Fruit fly (Drosophila melanogaster) whole organism, embryonic: ENCODE data around the gene Doa.

Experiments used
- Bdp1 ChIP-seq: fragments of 200-800 bp; sonication (Bioruptor generic); optimal IDR thresholded peaks from 3 replicates; lab custom pipeline; 2016; ENCODE audit warnings: missing biosample characterization, missing genetic modification characterization
- CG11085 ChIP-seq: fragments of 200-800 bp; sonication (Bioruptor generic); IDR thresholded peaks from 2 replicates; pipeline ENCODE4 v1.3.6; 2022; ENCODE audit warnings: missing biosample characterization, missing genetic modification characterization
- CG11723 ChIP-seq: fragments of 200-800 bp; sonication (Bioruptor generic); optimal IDR thresholded peaks from 2 replicates; lab custom pipeline; 2017; ENCODE audit warnings: missing biosample characterization, mild to moderate bottlenecking, missing genetic modification characterization
- CG12071 ChIP-seq: fragments of 200-800 bp; sonication (Bioruptor generic); optimal IDR thresholded peaks from 3 replicates; lab custom pipeline; 2018; ENCODE audit warnings: missing biosample characterization, mild to moderate bottlenecking, missing genetic modification characterization
- CG12219 ChIP-seq: fragments of 200-800 bp; sonication (Bioruptor generic); optimal IDR thresholded peaks from 3 replicates; lab custom pipeline; 2018; ENCODE audit warnings: missing biosample characterization, mild to moderate bottlenecking, missing genetic modification characterization
- CG12659 ChIP-seq: fragments of 200-800 bp; sonication (Bioruptor generic); optimal IDR thresholded peaks from 3 replicates; lab custom pipeline; 2017; ENCODE audit warnings: mild to moderate bottlenecking, missing biosample characterization, missing genetic modification reagents, missing genetic modification characterization
- CG14667 ChIP-seq: fragments of 200-800 bp; sonication (Bioruptor generic); IDR thresholded peaks from 2 replicates; pipeline ENCODE4 v1.3.6; 2022; ENCODE audit warnings: missing biosample characterization, missing genetic modification characterization
- CG14965 ChIP-seq: fragments of 200-800 bp; sonication (Bioruptor generic); optimal IDR thresholded peaks from 2 replicates; lab custom pipeline; 2016; ENCODE audit warnings: missing biosample characterization, missing genetic modification characterization, borderline replicate concordance
- CG1603 ChIP-seq: fragments of 200-800 bp; sonication (Bioruptor generic); optimal IDR thresholded peaks from 2 replicates; lab custom pipeline; 2019; ENCODE audit warnings: missing biosample characterization, mild to moderate bottlenecking, missing genetic modification characterization, moderate library complexity
- CG17829 ChIP-seq: fragments of 200-800 bp; optimal IDR thresholded peaks from 2 replicates; lab custom pipeline; 2019; ENCODE audit warnings: missing biosample characterization, mild to moderate bottlenecking, missing genetic modification characterization, moderate library complexity
- CG17912 ChIP-seq: fragments of 200-800 bp; sonication (Bioruptor generic); optimal IDR thresholded peaks from 2 replicates; lab custom pipeline; 2018; ENCODE audit warnings: missing biosample characterization, mild to moderate bottlenecking, missing genetic modification characterization
- CG18764 ChIP-seq: fragments of 200-800 bp; sonication (Bioruptor generic); optimal IDR thresholded peaks from 3 replicates; lab custom pipeline; 2016; ENCODE audit warnings: missing biosample characterization, missing genetic modification characterization
- CG34224 ChIP-seq: fragments of 200-800 bp; sonication (Bioruptor generic); IDR thresholded peaks from 3 replicates; pipeline ENCODE4 v1.3.6; 2022; ENCODE audit warnings: missing biosample characterization, missing genetic modification characterization; ENCODE audit not compliant: partially characterized antibody
- CG3847 ChIP-seq: fragments of 200-800 bp; sonication (Bioruptor generic); IDR thresholded peaks from 2 replicates; pipeline ENCODE4 v1.3.6; 2022; ENCODE audit warnings: missing biosample characterization, missing genetic modification characterization
- CG4404 ChIP-seq: fragments of 200-800 bp; sonication (Bioruptor generic); IDR thresholded peaks from 2 replicates; pipeline ENCODE4 v1.3.6; 2022; ENCODE audit warnings: missing biosample characterization, missing genetic modification characterization
- CG4854 ChIP-seq: fragments of 200-800 bp; sonication (Bioruptor generic); optimal IDR thresholded peaks from 2 replicates; lab custom pipeline; 2016; ENCODE audit warnings: missing biosample characterization, missing genetic modification characterization, inconsistent platforms
- CG9797 ChIP-seq: fragments of 200-800 bp; sonication (Bioruptor generic); optimal IDR thresholded peaks from 3 replicates; lab custom pipeline; 2018; ENCODE audit warnings: missing biosample characterization, mild to moderate bottlenecking, missing genetic modification characterization
- CG9932 ChIP-seq: fragments of 200-800 bp; sonication (Bioruptor generic); IDR thresholded peaks from 2 replicates; pipeline ENCODE4 v1.3.6; 2022; ENCODE audit warnings: missing biosample characterization, missing genetic modification characterization
- Dll ChIP-seq: fragments of 200-800 bp; sonication (Bioruptor generic); IDR thresholded peaks from 4 replicates; pipeline ENCODE4 v1.3.6; 2022; ENCODE audit warnings: missing biosample characterization, missing genetic modification characterization; ENCODE audit not compliant: partially characterized antibody
- Ets65A ChIP-seq: fragments of 200-800 bp; sonication (Bioruptor generic); peaks from one replicate; lab custom pipeline; 2016; ENCODE audit warnings: missing biosample characterization, missing genetic modification characterization
- H15 ChIP-seq: fragments of 200-800 bp; sonication (Bioruptor generic); IDR thresholded peaks from 3 replicates; pipeline ENCODE4 v1.3.6; 2022; ENCODE audit warnings: missing biosample characterization, missing genetic modification characterization
- HLH3B ChIP-seq: fragments of 200-800 bp; sonication (Bioruptor generic); IDR thresholded peaks from 2 replicates; pipeline ENCODE4 v1.3.6; 2022; ENCODE audit warnings: missing biosample characterization, missing genetic modification characterization
- HLHmδ ChIP-seq: fragments of 200-800 bp; sonication (Bioruptor generic); optimal IDR thresholded peaks from 2 replicates; lab custom pipeline; 2018; ENCODE audit warnings: missing biosample characterization, mild to moderate bottlenecking, missing genetic modification characterization, moderate library complexity
- HmgD ChIP-seq: fragments of 200-800 bp; sonication (Bioruptor generic); optimal IDR thresholded peaks from 3 replicates; lab custom pipeline; 2016; ENCODE audit warnings: missing biosample characterization, missing genetic modification characterization
- HmgZ ChIP-seq: fragments of 200-800 bp; sonication (Bioruptor generic); optimal IDR thresholded peaks from 2 replicates; lab custom pipeline; 2018; ENCODE audit warnings: missing biosample characterization, mild to moderate bottlenecking, missing genetic modification characterization
- Hmr ChIP-seq: fragments of 200-800 bp; sonication (Bioruptor generic); optimal IDR thresholded peaks from 3 replicates; lab custom pipeline; 2017; ENCODE audit warnings: mild to moderate bottlenecking, missing biosample characterization, missing genetic modification reagents, missing genetic modification characterization
- Lhr ChIP-seq: fragments of 200-800 bp; sonication (Bioruptor generic); optimal IDR thresholded peaks from 3 replicates; lab custom pipeline; 2017; ENCODE audit warnings: mild to moderate bottlenecking, missing biosample characterization, missing genetic modification reagents, missing genetic modification characterization
- MESR4 ChIP-seq: fragments of 200-800 bp; sonication (Bioruptor generic); optimal IDR thresholded peaks from 2 replicates; lab custom pipeline; 2018; ENCODE audit warnings: missing biosample characterization, mild to moderate bottlenecking, missing genetic modification characterization, moderate library complexity
- Myb ChIP-seq: fragments of 200-800 bp; sonication (Bioruptor generic); optimal IDR thresholded peaks from 2 replicates; lab custom pipeline; 2016; ENCODE audit warnings: missing biosample characterization, missing genetic modification characterization
- Opbp ChIP-seq: fragments of 200-800 bp; sonication (Bioruptor generic); IDR thresholded peaks from 3 replicates; pipeline ENCODE4 v1.3.6; 2022; ENCODE audit warnings: missing biosample characterization, missing genetic modification characterization; ENCODE audit not compliant: partially characterized antibody
- Taf1 ChIP-seq: fragments of 200-800 bp; sonication (Bioruptor generic); IDR thresholded peaks from 2 replicates; pipeline ENCODE4 v1.3.6; 2022; ENCODE audit warnings: missing biosample characterization, missing genetic modification characterization
- ase ChIP-seq: fragments of 200-800 bp; sonication (Bioruptor generic); IDR thresholded peaks from 3 replicates; pipeline ENCODE4 v1.3.6; 2022; ENCODE audit warnings: missing biosample characterization, missing genetic modification characterization
- ash1 ChIP-seq: fragments of 200-800 bp; sonication (Bioruptor generic); optimal IDR thresholded peaks from 2 replicates; lab custom pipeline; 2018; ENCODE audit warnings: missing biosample characterization, mild to moderate bottlenecking, missing genetic modification characterization
- cato ChIP-seq: fragments of 200-800 bp; sonication (Bioruptor generic); optimal IDR thresholded peaks from 2 replicates; lab custom pipeline; 2016; ENCODE audit warnings: missing biosample characterization, missing genetic modification characterization, borderline replicate concordance
- cwo ChIP-seq: fragments of 200-800 bp; sonication (Bioruptor generic); optimal IDR thresholded peaks from 3 replicates; lab custom pipeline; 2017; ENCODE audit warnings: missing biosample characterization, missing genetic modification characterization, mild to moderate bottlenecking, moderate library complexity, missing genetic modification reagents
- eve ChIP-seq, 2 experiments: fragments of >200 bp; optimal IDR thresholded peaks; 2 replicates each; lab custom pipeline; 2017; ENCODE audit warnings: missing biosample characterization in 2 of 2, missing genetic modification characterization in 2 of 2
- ewg ChIP-seq: fragments of 200-800 bp; sonication (Bioruptor generic); optimal IDR thresholded peaks from 3 replicates; lab custom pipeline; 2017; ENCODE audit warnings: mild to moderate bottlenecking, missing biosample characterization, missing genetic modification reagents, missing genetic modification characterization
- fd102C ChIP-seq: fragments of 200-800 bp; sonication (Bioruptor generic); optimal IDR thresholded peaks from 2 replicates; lab custom pipeline; 2018; ENCODE audit warnings: missing biosample characterization, mild to moderate bottlenecking, missing genetic modification characterization, moderate library complexity
- kay ChIP-seq: fragments of 200-800 bp; sonication (Bioruptor generic); optimal IDR thresholded peaks from 2 replicates; lab custom pipeline; 2016; ENCODE audit warnings: missing biosample characterization, missing genetic modification characterization
- mam ChIP-seq: fragments of 200-800 bp; sonication (Bioruptor generic); optimal IDR thresholded peaks from 3 replicates; lab custom pipeline; 2016; ENCODE audit warnings: missing biosample characterization, missing genetic modification characterization
- nom ChIP-seq: fragments of 200-800 bp; sonication (Bioruptor generic); optimal IDR thresholded peaks from 2 replicates; lab custom pipeline; 2017; ENCODE audit warnings: missing biosample characterization, missing genetic modification characterization, mild to moderate bottlenecking, moderate library complexity, missing genetic modification reagents
- onecut ChIP-seq: fragments of 200-800 bp; sonication (Bioruptor generic); IDR thresholded peaks from 2 replicates; pipeline ENCODE4 v1.3.6; 2022; ENCODE audit warnings: missing biosample characterization, missing genetic modification characterization
- peb ChIP-seq: fragments of 200-800 bp; sonication (Bioruptor generic); IDR thresholded peaks from 2 replicates; pipeline ENCODE4 v1.3.6; 2022; ENCODE audit warnings: missing biosample characterization, missing genetic modification characterization
- row ChIP-seq: fragments of 200-800 bp; sonication (Bioruptor generic); IDR thresholded peaks from 3 replicates; pipeline ENCODE4 v1.3.6; 2022; ENCODE audit warnings: missing biosample characterization, missing genetic modification characterization
- tna ChIP-seq: fragments of 200-800 bp; sonication (Bioruptor generic); IDR thresholded peaks from 2 replicates; pipeline ENCODE4 v1.3.6; 2022; ENCODE audit warnings: missing biosample characterization, missing genetic modification characterization; ENCODE audit not compliant: partially characterized antibody
- toy ChIP-seq: fragments of 200-800 bp; sonication (Bioruptor generic); IDR thresholded peaks from 2 replicates; pipeline ENCODE4 v1.3.6; 2022; ENCODE audit warnings: missing biosample characterization, missing genetic modification characterization
- tup ChIP-seq: fragments of 200-800 bp; sonication (Bioruptor generic); optimal IDR thresholded peaks from 2 replicates; lab custom pipeline; 2016; ENCODE audit warnings: missing biosample characterization, mild to moderate bottlenecking, missing genetic modification characterization, moderate library complexity
- unc-4 ChIP-seq: fragments of 200-800 bp; sonication (Bioruptor generic); IDR thresholded peaks from 2 replicates; pipeline ENCODE4 v1.3.6; 2022; ENCODE audit warnings: missing biosample characterization, missing genetic modification characterization; ENCODE audit not compliant: partially characterized antibody
- unpg ChIP-seq: fragments of 200-800 bp; sonication (Bioruptor generic); optimal IDR thresholded peaks from 3 replicates; lab custom pipeline; 2018; ENCODE audit warnings: missing biosample characterization, mild to moderate bottlenecking, missing genetic modification characterization, moderate library complexity

Gene Doa

dm6 chr3R:28857287-28858024 is 30.4 kb upstream of the Doa start (continued):
- TF ChIP-seq toy (GFP tag; lab: Robert Waterston, UW), result no peak
- TF ChIP-seq CG12071 (GFP tag; lab: Kevin White, UChicago), result no peak
- no peak for TF ChIP-seq Ets65A (GFP tag; lab: Kevin White, UChicago)
- no peak for TF ChIP-seq kay (GFP tag; lab: Kevin White, UChicago)
- TF ChIP-seq fd102C, result no peak
- TF ChIP-seq ash1 (GFP tag; lab: Kevin White, UChicago), result no peak
- no peak for TF ChIP-seq nom
- TF ChIP-seq unpg (GFP tag; lab: Kevin White, UChicago), result peak; percentile 48
- TF ChIP-seq tup, result no peak
- TF ChIP-seq Dll, result no peak
- TF ChIP-seq tna (GFP tag; lab: Robert Waterston, UW), result no peak
- TF ChIP-seq cwo (GFP tag; lab: Kevin White, UChicago), result no peak
- TF ChIP-seq CG17912 (GFP tag; lab: Kevin White, UChicago), result no peak
- TF ChIP-seq HmgD, result no peak
- TF ChIP-seq mam (GFP tag; lab: Kevin White, UChicago), result peak; percentile 29
- no peak for TF ChIP-seq CG9797 (GFP tag; lab: Kevin White, UChicago)
- peak; percentile 28 for TF ChIP-seq cato (GFP tag; lab: Kevin White, UChicago)
- no peak for TF ChIP-seq eve (GFP tag; optimal IDR thresholded peaks at IDR 0.05; lab: Kevin White, UChicago)
- TF ChIP-seq CG12659, result peak; percentile 27
- TF ChIP-seq CG12219 (GFP tag; lab: Kevin White, UChicago), result peak; percentile 31
- TF ChIP-seq Hmr (GFP tag; lab: Kevin White, UChicago), result no peak
- TF ChIP-seq peb, result peak; percentile 23
- TF ChIP-seq Opbp (GFP tag; lab: Robert Waterston, UW), result no peak
- TF ChIP-seq MESR4 (GFP tag; lab: Kevin White, UChicago), result no peak
- peak; percentile 69 for TF ChIP-seq row (GFP tag; lab: Robert Waterston, UW)
- no peak for TF ChIP-seq HLHmδ (GFP tag; lab: Kevin White, UChicago)
- TF ChIP-seq CG1603 (tag; lab: Kevin White, UChicago), result peak; percentile 75
- no peak for TF ChIP-seq CG14667 (GFP tag; lab: Robert Waterston, UW)
- TF ChIP-seq HLH3B (GFP tag; lab: Robert Waterston, UW), result peak; percentile 56
- peak; percentile 3 for TF ChIP-seq CG11723 (GFP tag; lab: Kevin White, UChicago)
- no peak for TF ChIP-seq HmgZ (tag; lab: Kevin White, UChicago)
- no peak for TF ChIP-seq CG18764 (GFP tag; lab: Kevin White, UChicago)
- no peak for TF ChIP-seq CG4404 (GFP tag; lab: Robert Waterston, UW)
- 0 out of 3 replicates have a peak, but pooled peaks have one; percentile 22 for TF ChIP-seq ase
- TF ChIP-seq onecut (GFP tag; lab: Robert Waterston, UW), result 0 out of 2 replicates have a peak, but pooled peaks have one; percentile 31
- TF ChIP-seq CG3847 (GFP tag; lab: Robert Waterston, UW), result 0 out of 2 replicates have a peak, but pooled peaks have one; percentile 23
- TF ChIP-seq Lhr (GFP tag; lab: Kevin White, UChicago), result no peak
- TF ChIP-seq unc-4 (GFP tag; lab: Robert Waterston, UW), result no peak
- TF ChIP-seq CG34224, result no peak
- TF ChIP-seq CG14965 (GFP tag; lab: Kevin White, UChicago), result no peak
- peak; percentile 52 for TF ChIP-seq CG17829 (tag; lab: Kevin White, UChicago)
- peak; percentile 58; the same call in 1 of the 3 replicates for TF ChIP-seq H15
- TF ChIP-seq CG9932 (GFP tag; lab: Robert Waterston, UW), result no peak
- TF ChIP-seq CG11085, result no peak
- TF ChIP-seq Bdp1 (GFP tag; lab: Kevin White, UChicago), result no peak
- TF ChIP-seq ewg, result peak; percentile 35
- no peak; the same call in 1 of the 2 replicates for TF ChIP-seq Taf1
- TF ChIP-seq CG4854 (GFP tag; lab: Kevin White, UChicago), result no peak
- peak; percentile 1 for TF ChIP-seq Myb (GFP tag; lab: Kevin White, UChicago)
